Worm (Caenorhabditis elegans) whole organism, L4 larva: ENCODE results near the gene dpl-1.

Source experiments
- F37D6.2 ChIP-seq: sonication (generic microtip); optimal IDR thresholded peaks from 2 replicates; lab custom pipeline; 2016; ENCODE audit warnings: mild to moderate bottlenecking, missing genetic modification characterization, missing compliant biosample characterization
- R02D3.7 ChIP-seq: fragments of 150-350 bp; sonication (generic microtip); optimal IDR thresholded peaks from 3 replicates; lab custom pipeline; 2014; ENCODE audit warnings: missing biosample characterization, missing genetic modification characterization
- T20F7.1 ChIP-seq: fragments of 200-800 bp; sonication (Bioruptor generic); optimal IDR thresholded peaks from 2 replicates; lab custom pipeline; 2018; ENCODE audit warnings: mild to moderate bottlenecking, missing genetic modification characterization, missing compliant biosample characterization
- T26A8.4 ChIP-seq: fragments of 200-800 bp; sonication (Bioruptor generic); IDR thresholded peaks from 2 replicates; pipeline ENCODE4 v1.3.6; 2022; ENCODE audit warnings: missing genetic modification characterization, missing compliant biosample characterization
- Y75B8A.6 ChIP-seq: fragments of 200-800 bp; sonication (Bioruptor generic); IDR thresholded peaks from 2 replicates; pipeline ENCODE4 v1.3.6; 2022; ENCODE audit warnings: missing genetic modification reagents, missing genetic modification characterization, missing compliant biosample characterization
- ZK337.2 ChIP-seq: fragments of 200-800 bp; sonication (Bioruptor generic); IDR thresholded peaks from 2 replicates; pipeline ENCODE4 v1.3.6; 2022; ENCODE audit warnings: missing genetic modification reagents, missing genetic modification characterization, missing compliant biosample characterization
- aha-1 ChIP-seq: fragments of 150-350 bp; peaks from one replicate; lab custom pipeline; 2014; ENCODE audit warnings: missing biosample characterization, missing genetic modification characterization
- aly-2 ChIP-seq: sonication (generic microtip); optimal IDR thresholded peaks from 2 replicates; lab custom pipeline; 2018; ENCODE audit warnings: missing biosample characterization, missing genetic modification characterization
- ceh-20 ChIP-seq: fragments of 200-800 bp; sonication (Bioruptor generic); IDR thresholded peaks from 2 replicates; pipeline ENCODE4 v1.3.6; 2022; ENCODE audit warnings: missing genetic modification reagents, missing genetic modification characterization, missing compliant biosample characterization
- ceh-28 ChIP-seq: fragments of 150-350 bp; optimal IDR thresholded peaks from 2 replicates; lab custom pipeline; 2014; ENCODE audit warnings: missing biosample characterization, missing genetic modification reagents, missing genetic modification characterization
- ceh-62 ChIP-seq: sonication (generic microtip); optimal IDR thresholded peaks from 2 replicates; lab custom pipeline; 2017; ENCODE audit warnings: missing biosample characterization, missing genetic modification characterization
- ceh-82 ChIP-seq: sonication (generic microtip); optimal IDR thresholded peaks from 2 replicates; lab custom pipeline; 2017; ENCODE audit warnings: missing biosample characterization, missing genetic modification characterization
- cey-2 ChIP-seq: sonication (generic microtip); optimal IDR thresholded peaks from 3 replicates; lab custom pipeline; 2017; ENCODE audit warnings: missing genetic modification characterization, mild to moderate bottlenecking, missing compliant biosample characterization, antibody characterized with exemption, borderline replicate concordance; ENCODE audit not compliant: insufficient read depth
- daf-16 ChIP-seq, 3 experiments: sonication (generic microtip); optimal IDR thresholded peaks; 2 replicates each; lab custom pipeline; 2016 to 2017; ENCODE audit warnings: missing genetic modification characterization in 3 of 3, missing genetic modification reagents in 3 of 3, mild to moderate bottlenecking in 2 of 3, missing compliant biosample characterization in 2 of 3, missing biosample characterization in 1 of 3, moderate library complexity in 1 of 3
- daf-19 ChIP-seq: fragments of 200-800 bp; sonication (Bioruptor generic); conservative IDR thresholded peaks from 2 replicates; pipeline ENCODE4 v1.3.6; 2022; ENCODE audit warnings: missing genetic modification characterization, missing compliant biosample characterization
- daf-8 ChIP-seq: fragments of 200-800 bp; sonication (Bioruptor generic); IDR thresholded peaks from 2 replicates; pipeline ENCODE4 v1.3.6; 2022; ENCODE audit warnings: missing genetic modification characterization, missing compliant biosample characterization
- dmd-6 ChIP-seq: fragments of 200-800 bp; sonication (Bioruptor generic); IDR thresholded peaks from 2 replicates; pipeline ENCODE4 v1.3.6; 2022; ENCODE audit warnings: missing genetic modification reagents, missing genetic modification characterization, missing compliant biosample characterization
- dpl-1 ChIP-seq: fragments of 150-350 bp; optimal IDR thresholded peaks from 2 replicates; lab custom pipeline; 2014; ENCODE audit warnings: missing biosample characterization, missing genetic modification reagents, missing genetic modification characterization
- duxl-1 ChIP-seq: sonication (generic microtip); optimal IDR thresholded peaks from 2 replicates; lab custom pipeline; 2016; ENCODE audit warnings: mild to moderate bottlenecking, missing genetic modification characterization, moderate library complexity, missing compliant biosample characterization; ENCODE audit not compliant: poor library complexity
- dve-1 ChIP-seq: sonication (generic microtip); optimal IDR thresholded peaks from 2 replicates; lab custom pipeline; 2017; ENCODE audit warnings: antibody characterized with exemption, mild to moderate bottlenecking, missing genetic modification characterization, missing compliant biosample characterization; ENCODE audit not compliant: insufficient read depth
- gei-8 ChIP-seq: fragments of 200-800 bp; sonication (Bioruptor generic); optimal IDR thresholded peaks from 2 replicates; lab custom pipeline; 2018; ENCODE audit warnings: mild to moderate bottlenecking, missing genetic modification characterization, missing compliant biosample characterization
- hlh-11 ChIP-seq: fragments of 200-800 bp; sonication (Bioruptor generic); optimal IDR thresholded peaks from 2 replicates; lab custom pipeline; 2018; ENCODE audit warnings: mild to moderate bottlenecking, missing genetic modification characterization, missing compliant biosample characterization
- hlh-30 ChIP-seq: sonication (generic microtip); optimal IDR thresholded peaks from 2 replicates; lab custom pipeline; 2017; ENCODE audit warnings: antibody characterized with exemption, mild to moderate bottlenecking, missing genetic modification characterization, missing compliant biosample characterization; ENCODE audit not compliant: insufficient read depth
- lim-7 ChIP-seq: fragments of 200-800 bp; sonication (Bioruptor generic); IDR thresholded peaks from 2 replicates; pipeline ENCODE4 v1.3.6; 2022; ENCODE audit warnings: missing genetic modification characterization, missing compliant biosample characterization
- lir-3 ChIP-seq: sonication (generic microtip); optimal IDR thresholded peaks from 2 replicates; lab custom pipeline; 2016; ENCODE audit warnings: mild to moderate bottlenecking, missing genetic modification characterization, missing compliant biosample characterization
- madf-5 ChIP-seq, 2 experiments: fragments of 200-800 bp; sonication (Bioruptor generic); IDR thresholded peaks; 2 replicates each; pipeline ENCODE4 v1.3.6; 2022; ENCODE audit warnings: missing compliant biosample characterization in 2 of 2, missing genetic modification characterization in 2 of 2
- mep-1 ChIP-seq: fragments of 150-350 bp; sonication (generic microtip); optimal IDR thresholded peaks from 3 replicates; lab custom pipeline; 2014; ENCODE audit warnings: missing biosample characterization, missing genetic modification characterization
- mxl-2 ChIP-seq: fragments of 200-800 bp; sonication (Bioruptor generic); conservative IDR thresholded peaks from 2 replicates; pipeline ENCODE4 v1.3.6; 2022; ENCODE audit warnings: missing genetic modification reagents, missing genetic modification characterization, missing compliant biosample characterization
- nhr-111 ChIP-seq: fragments of 200-800 bp; sonication (Bioruptor generic); optimal IDR thresholded peaks from 2 replicates; lab custom pipeline; 2018; ENCODE audit warnings: mild to moderate bottlenecking, missing genetic modification characterization, missing compliant biosample characterization
- nhr-237 ChIP-seq: sonication (generic microtip); optimal IDR thresholded peaks from 2 replicates; lab custom pipeline; 2017; ENCODE audit warnings: missing biosample characterization, missing genetic modification characterization
- nhr-28 ChIP-seq: fragments of 150-350 bp; optimal IDR thresholded peaks from 2 replicates; lab custom pipeline; 2014; ENCODE audit warnings: missing biosample characterization, missing genetic modification characterization
- nhr-41 ChIP-seq: fragments of 200-800 bp; sonication (Bioruptor generic); IDR thresholded peaks from 2 replicates; pipeline ENCODE4 v1.3.6; 2022; ENCODE audit warnings: missing genetic modification reagents, missing genetic modification characterization, missing compliant biosample characterization
- nhr-42 ChIP-seq: fragments of 200-800 bp; sonication (Bioruptor generic); IDR thresholded peaks from 2 replicates; pipeline ENCODE4 v1.3.6; 2022; ENCODE audit warnings: missing genetic modification characterization, missing compliant biosample characterization
- nhr-48 ChIP-seq: sonication (generic microtip); optimal IDR thresholded peaks from 2 replicates; lab custom pipeline; 2016; ENCODE audit warnings: mild to moderate bottlenecking, missing genetic modification characterization, missing compliant biosample characterization
- nhr-77 ChIP-seq: fragments of 150-350 bp; optimal IDR thresholded peaks from 2 replicates; lab custom pipeline; 2014; ENCODE audit warnings: missing biosample characterization, missing genetic modification characterization
- pha-4 ChIP-seq, 2 experiments: fragments of 150-350 bp in 1 of 2; fragments of 200-800 bp in 1 of 2; sonication (Bioruptor generic) in 1 of 2; IDR thresholded peaks in 1 of 2; optimal IDR thresholded peaks in 1 of 2; 2 replicates each; pipeline versions ENCODE4 v1.3.6 to Lab custom; 2014 to 2022; ENCODE audit warnings: missing genetic modification characterization in 2 of 2, missing genetic modification reagents in 2 of 2, missing biosample characterization in 1 of 2, missing compliant biosample characterization in 1 of 2
- php-3 ChIP-seq: fragments of 200-800 bp; sonication (Bioruptor generic); IDR thresholded peaks from 2 replicates; pipeline ENCODE4 v1.3.6; 2022; ENCODE audit warnings: missing genetic modification reagents, missing genetic modification characterization, missing compliant biosample characterization
- pqm-1 ChIP-seq: sonication (generic microtip); optimal IDR thresholded peaks from 2 replicates; lab custom pipeline; 2017; ENCODE audit warnings: missing biosample characterization, missing genetic modification characterization
- skn-1 ChIP-seq: fragments of 150-350 bp; optimal IDR thresholded peaks from 2 replicates; lab custom pipeline; 2014; ENCODE audit warnings: missing biosample characterization, missing genetic modification characterization
- snpc-1.2 ChIP-seq: fragments of 200-800 bp; sonication (Bioruptor generic); IDR thresholded peaks from 2 replicates; pipeline ENCODE4 v1.3.6; 2022; ENCODE audit warnings: missing genetic modification reagents, missing genetic modification characterization, missing compliant biosample characterization
- snpc-4 ChIP-seq: fragments of 150-350 bp; optimal IDR thresholded peaks from 2 replicates; lab custom pipeline; 2014; ENCODE audit warnings: missing biosample characterization, missing genetic modification characterization
- spr-3 ChIP-seq: fragments of 200-800 bp; sonication (Bioruptor generic); optimal IDR thresholded peaks from 2 replicates; lab custom pipeline; 2018; ENCODE audit warnings: mild to moderate bottlenecking, missing genetic modification characterization, missing compliant biosample characterization
- tag-97 ChIP-seq: fragments of 200-800 bp; sonication (Bioruptor generic); IDR thresholded peaks from 2 replicates; pipeline ENCODE4 v1.3.6; 2022; ENCODE audit warnings: missing genetic modification characterization, missing compliant biosample characterization
- ztf-11 ChIP-seq: fragments of 150-350 bp; optimal IDR thresholded peaks from 2 replicates; lab custom pipeline; 2014; ENCODE audit warnings: missing biosample characterization, missing genetic modification characterization

The dpl-1 gene

ce11 chrII:9189648-9190047 lies 19.9 kb downstream of the dpl-1 start (continued):
- no peak for TF ChIP-seq nhr-42 (GFP tag; lab: Robert Waterston, UW)
- TF ChIP-seq snpc-1.2, result no peak
- no peak for TF ChIP-seq ZK337.2
- TF ChIP-seq spr-3, result no peak
- TF ChIP-seq daf-19 (GFP tag; lab: Robert Waterston, UW), result no peak
- TF ChIP-seq php-3, result no peak
- no peak for TF ChIP-seq cey-2

ce11 chrII:9190513-9191099 lies 20.9 kb downstream of the dpl-1 start:
- TF ChIP-seq aha-1 (tag; lab: Kevin White, UChicago), result peak; percentile 30
- TF ChIP-seq T20F7.1, result no peak
- TF ChIP-seq, all 104 proteins: peak for 1

ce11 chrII:9194195-9194594 lies 24.5 kb downstream of the dpl-1 start, which contains the start of gene twk-4:
twk-4 (minus strand) TSS chrII:9194295.
- TF ChIP-seq nhr-111 (GFP tag; lab: Kevin White, UChicago), result no peak
- no peak for TF ChIP-seq ceh-28 (tag; lab: Kevin White, UChicago)
- no peak for TF ChIP-seq ceh-82 (tag; lab: Kevin White, UChicago)
- TF ChIP-seq madf-5 (GFP tag; IDR thresholded peaks at IDR 0.05; lab: Robert Waterston, UW), result no peak
- TF ChIP-seq nhr-77, result no peak
- TF ChIP-seq daf-8 (GFP tag; lab: Robert Waterston, UW), result no peak
- no peak for TF ChIP-seq R02D3.7 (tag; lab: Kevin White, UChicago)

- TF ChIP-seq nhr-28 (tag; lab: Kevin White, UChicago) (peak; percentile 43), daf-16 (GFP tag; optimal IDR thresholded peaks at IDR 0.05; lab: Kevin White, UChicago) (no peak), daf-16 (tag; optimal IDR thresholded peaks at IDR 0.05; lab: Kevin White, UChicago) (peak; percentile 79), dve-1 (tag; lab: Kevin White, UChicago) (peak; percentile 46), mep-1 (tag; lab: Kevin White, UChicago) (peak; percentile 2), dmd-6 (peak; percentile 58; the same call in 1 of the 2 replicates), hlh-11 (tag; lab: Kevin White, UChicago) (peak; percentile 67), hlh-30 (tag; lab: Kevin White, UChicago) (peak; percentile 53), skn-1 (tag; lab: Kevin White, UChicago) (no peak), tag-97 (GFP tag; lab: Robert Waterston, UW) (no peak), ceh-62 (tag; lab: Kevin White, UChicago) (no peak), mxl-2 (GFP tag; lab: Robert Waterston, UW) (no peak), gei-8 (GFP tag; lab: Kevin White, UChicago) (no peak), ceh-20 (GFP tag; lab: Robert Waterston, UW) (no peak), F37D6.2 (no peak), pqm-1 (tag; lab: Kevin White, UChicago) (peak; percentile 86), nhr-237 (tag; lab: Kevin White, UChicago) (no peak)
Observed at ce11 chrII:9196325-9196724, 26.6 kb downstream of the dpl-1 start.

- no peak for TF ChIP-seq lir-3
- TF ChIP-seq nhr-48, result no peak
- TF ChIP-seq T26A8.4 (GFP tag; lab: Robert Waterston, UW), result no peak
- no peak for TF ChIP-seq aly-2 (tag; lab: Kevin White, UChicago)
- no peak for TF ChIP-seq hlh-11 (tag; lab: Kevin White, UChicago)
- TF ChIP-seq dpl-1 (GFP tag; lab: Kevin White, UChicago), result no peak
- no peak for TF ChIP-seq ztf-11
- TF ChIP-seq spr-3, result no peak
- TF ChIP-seq duxl-1 (tag; lab: Kevin White, UChicago), result no peak
- no peak for TF ChIP-seq snpc-1.2
- no peak for TF ChIP-seq Y75B8A.6 (GFP tag; lab: Robert Waterston, UW)
- TF ChIP-seq pha-4 (GFP tag; IDR thresholded peaks at IDR 0.05; lab: Robert Waterston, UW), result no peak
- no peak for TF ChIP-seq pha-4 (tag; optimal IDR thresholded peaks at IDR 0.05; lab: Kevin White, UChicago)
- no peak for TF ChIP-seq lim-7 (GFP tag; lab: Robert Waterston, UW)
- TF ChIP-seq hlh-30 (tag; lab: Kevin White, UChicago), result no peak
- no peak for TF ChIP-seq nhr-41
- TF ChIP-seq ceh-62 (tag; lab: Kevin White, UChicago), result no peak
- TF ChIP-seq ceh-28 (tag; lab: Kevin White, UChicago), result no peak
- no peak for TF ChIP-seq snpc-4
Observed at ce11 chrII:9197212-9197611, 27.5 kb downstream of the dpl-1 start, which contains the start of gene let-23. let-23 (plus strand) TSS chrII:9197512.
